Worm (Caenorhabditis elegans) whole organism, L2 larva: ENCODE measurements around the gene prmt-5.

Experiments used
- snpc-4 ChIP-seq: fragments of 150-350 bp; optimal IDR thresholded peaks from 2 replicates; lab custom pipeline; 2014; ENCODE audit warnings: missing biosample characterization, missing genetic modification characterization
- unc-39 ChIP-seq: fragments of 150-350 bp; optimal IDR thresholded peaks from 2 replicates; lab custom pipeline; 2014; ENCODE audit warnings: missing biosample characterization, missing genetic modification characterization

DNA sequence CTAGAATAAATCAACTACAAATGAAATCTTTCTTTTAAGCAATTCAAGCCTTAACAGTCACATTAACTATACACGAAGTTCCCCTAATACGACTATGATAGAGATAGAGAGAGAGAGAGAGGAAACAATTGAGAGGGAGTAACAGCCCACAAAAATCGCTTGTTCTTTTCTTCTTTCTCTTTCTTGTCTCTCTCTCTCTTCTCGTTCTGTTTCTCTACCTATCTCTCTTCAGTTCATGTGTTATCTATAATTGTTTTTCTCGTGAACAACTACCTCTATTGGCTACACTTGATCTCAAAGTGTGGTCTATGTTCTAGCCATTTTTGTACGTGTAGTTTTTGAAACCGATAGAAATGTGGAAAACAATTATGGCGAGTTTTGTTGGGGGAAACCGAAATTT is 27.7 kb upstream of the prmt-5 start:
- TF ChIP-seq unc-39 (tag; lab: Kevin White, UChicago) = no peak
- TF ChIP-seq snpc-4 = no peak
